Worm (Caenorhabditis elegans): ENCODE results near the gene snpc-3.4.

The snpc-3.4 gene

ce11 chrIII:3984049-3984484, 35.8 kb upstream of the snpc-3.4 start (continued):
- TF ChIP-seq snpc-3.4 (tag; optimal IDR thresholded peaks at IDR 0.05) (no peak), ceh-40 (GFP tag; IDR thresholded peaks at IDR 0.05) (no peak), attf-6 (GFP tag; IDR thresholded peaks at IDR 0.05) (no peak), dpff-1 (tag; optimal IDR thresholded peaks at IDR 0.05) (no peak), ceh-58 (GFP tag; IDR thresholded peaks at IDR 0.05) (no peak), dox-1 (GFP tag; IDR thresholded peaks at IDR 0.05) (peak; percentile 46; the same call in 1 of the 2 replicates), pha-4 (tag; optimal IDR thresholded peaks at IDR 0.05) (no peak), efl-1 (GFP tag; optimal IDR thresholded peaks at IDR 0.05) (peak; percentile 65), mcd-1 (GFP tag; IDR thresholded peaks at IDR 0.05) (no peak), gei-17 (GFP tag; optimal IDR thresholded peaks at IDR 0.05) (no peak), lin-26 (GFP tag; IDR thresholded peaks at IDR 0.05) (peak; percentile 32; the same call in 1 of the 2 replicates), egrh-3 (GFP tag; IDR thresholded peaks at IDR 0.05) (peak; percentile 50; the same call in 1 of the 2 replicates), C06A6.2 (GFP tag; conservative IDR thresholded peaks at IDR 0.05) (no peak), hsf-1 (GFP tag; IDR thresholded peaks at IDR 0.05) (no peak), rpc-1 (optimal IDR thresholded peaks at IDR 0.05) (no peak), rpc-1 (tag; optimal IDR thresholded peaks at IDR 0.05) (no peak), snpc-1.1 (tag; optimal IDR thresholded peaks at IDR 0.05; ENCODE audit: insufficient read depth) (no peak), aptf-3 (GFP tag; IDR thresholded peaks at IDR 0.05) (no peak), Y53F4B.3 (GFP tag; IDR thresholded peaks at IDR 0.05) (no peak), bed-2 (GFP tag; IDR thresholded peaks at IDR 0.05) (no peak), sdz-38 (tag; optimal IDR thresholded peaks at IDR 0.05) (no peak), ceh-79 (tag; optimal IDR thresholded peaks at IDR 0.05) (no peak), ama-1 (optimal IDR thresholded peaks at IDR 0.05) (no peak), ama-1 (GFP tag; optimal IDR thresholded peaks at IDR 0.05) (no peak), ztf-22 (GFP tag; optimal IDR thresholded peaks at IDR 0.05) (no peak), nhr-27 (tag; optimal IDR thresholded peaks at IDR 0.05) (no peak), madf-6 (GFP tag; IDR thresholded peaks at IDR 0.05) (peak; percentile 68; the same call in 1 of the 2 replicates), F23B12.7 (tag; optimal IDR thresholded peaks at IDR 0.05; ENCODE audit: insufficient read depth) (no peak), lsl-1 (GFP tag; optimal IDR thresholded peaks at IDR 0.05) (no peak), hmg-1.2 (GFP tag; IDR thresholded peaks at IDR 0.05) (peak; percentile 32; the same call in 1 of the 2 replicates), F10E7.11 (tag; optimal IDR thresholded peaks at IDR 0.05) (no peak), F22D6.2 (tag; optimal IDR thresholded peaks at IDR 0.05) (no peak), mes-4 (tag; optimal IDR thresholded peaks at IDR 0.05) (no peak), him-1 (tag; optimal IDR thresholded peaks at IDR 0.05) (no peak), ceh-27 (GFP tag; optimal IDR thresholded peaks at IDR 0.05) (no peak), let-526 (GFP tag; IDR thresholded peaks at IDR 0.05) (no peak), lag-1 (GFP tag; IDR thresholded peaks at IDR 0.05) (no peak)

ce11 chrIII:3986368-3986767, 33.5 kb upstream of the snpc-3.4 start, which contains the start of gene Y1A5A.1:
Gene Y1A5A.1, minus strand, starts transcription at chrIII:3986661.
- TF ChIP-seq rpc-1 (optimal IDR thresholded peaks at IDR 0.05), result no peak
- TF ChIP-seq rpc-1 (tag; optimal IDR thresholded peaks at IDR 0.05), result peak; percentile 15
- no peak for TF ChIP-seq attf-6 (GFP tag; IDR thresholded peaks at IDR 0.05)

- TF ChIP-seq egrh-3 (GFP tag; IDR thresholded peaks at IDR 0.05) (peak; percentile 94), Y53F4B.3 (GFP tag; IDR thresholded peaks at IDR 0.05) (peak; percentile 60; the same call in 1 of the 2 replicates)
Measured at ce11 chrIII:3987070-3987675, 32.7 kb upstream of the snpc-3.4 start.

Data from whole organism, young adult.